Worm (Caenorhabditis elegans) whole organism, L1 larva: Measurements from ENCODE around the gene samp-1.

Source experiments
- F16B12.6 ChIP-seq: fragments of 150-350 bp; optimal IDR thresholded peaks from 2 replicates; lab custom pipeline; 2014; ENCODE audit warnings: missing biosample characterization, missing genetic modification characterization
- blmp-1 ChIP-seq: fragments of 150-350 bp; optimal IDR thresholded peaks from 2 replicates; lab custom pipeline; 2014; ENCODE audit warnings: missing biosample characterization, missing genetic modification characterization
- ceh-63 ChIP-seq: fragments of 200-800 bp; sonication (Bioruptor generic); optimal IDR thresholded peaks from 2 replicates; lab custom pipeline; 2018; ENCODE audit warnings: mild to moderate bottlenecking, missing genetic modification characterization, missing compliant biosample characterization
- ceh-82 ChIP-seq, 3 experiments: fragments of 150-350 bp in 1 of 3; sonication (generic microtip) in 2 of 3; optimal IDR thresholded peaks; 2 replicates each; lab custom pipeline; 2014 to 2017; ENCODE audit warnings: missing biosample characterization in 3 of 3, missing genetic modification characterization in 3 of 3
- ces-1 ChIP-seq: fragments of 150-350 bp; optimal IDR thresholded peaks from 2 replicates; lab custom pipeline; 2014; ENCODE audit warnings: missing biosample characterization, missing genetic modification reagents, missing genetic modification characterization
- dpl-1 ChIP-seq, 3 experiments: fragments of 150-350 bp in 2 of 3; sonication (generic microtip) in 1 of 3; optimal IDR thresholded peaks; 2 replicates each; lab custom pipeline; 2014 to 2017; ENCODE audit warnings: missing biosample characterization in 3 of 3, missing genetic modification characterization in 3 of 3, missing genetic modification reagents in 3 of 3
- dsc-1 ChIP-seq: sonication (generic microtip); optimal IDR thresholded peaks from 2 replicates; lab custom pipeline; 2016; ENCODE audit warnings: mild to moderate bottlenecking, missing genetic modification characterization, missing compliant biosample characterization
- efl-1 ChIP-seq, 4 experiments: fragments of 150-350 bp; optimal IDR thresholded peaks in 3 of 4; peaks in 1 of 4; 1 replicate in 1 of 4; 2 replicates in 3 of 4; lab custom pipeline; 2014; ENCODE audit warnings: missing biosample characterization in 2 of 4, missing genetic modification characterization in 2 of 4, missing genetic modification reagents in 2 of 4
- efl-3 ChIP-seq: fragments of 200-800 bp; sonication (Bioruptor generic); optimal IDR thresholded peaks from 2 replicates; lab custom pipeline; 2018; ENCODE audit warnings: mild to moderate bottlenecking, missing genetic modification characterization, missing compliant biosample characterization
- egl-27 ChIP-seq, 2 experiments: fragments of 150-350 bp in 1 of 2; sonication (generic microtip); optimal IDR thresholded peaks; 3 replicates each; lab custom pipeline; 2017 to 2018; ENCODE audit warnings: missing biosample characterization in 2 of 2, missing genetic modification characterization in 2 of 2, missing genetic modification reagents in 2 of 2
- elt-3 ChIP-seq, 6 experiments: fragments of 150-350 bp in 1 of 6; sonication (generic microtip); optimal IDR thresholded peaks; 2 replicates each; lab custom pipeline; 2017 to 2018; ENCODE audit warnings: missing biosample characterization in 6 of 6, missing genetic modification characterization in 6 of 6, inconsistent platforms in 1 of 6
- ets-5 ChIP-seq: fragments of 200-800 bp; sonication (Bioruptor generic); IDR thresholded peaks from 2 replicates; pipeline ENCODE4 v1.3.6; 2022; ENCODE audit warnings: missing genetic modification characterization, missing compliant biosample characterization
- grh-1 ChIP-seq: fragments of 200-800 bp; sonication (Bioruptor generic); IDR thresholded peaks from 2 replicates; pipeline ENCODE4 v1.3.6; 2022; ENCODE audit warnings: missing genetic modification reagents, missing genetic modification characterization, missing compliant biosample characterization
- hlh-4 ChIP-seq: sonication (generic microtip); optimal IDR thresholded peaks from 2 replicates; lab custom pipeline; 2016; ENCODE audit warnings: mild to moderate bottlenecking, missing genetic modification characterization, missing compliant biosample characterization
- hpl-2 ChIP-seq: fragments of 150-350 bp; optimal IDR thresholded peaks from 2 replicates; lab custom pipeline; 2014; ENCODE audit warnings: missing biosample characterization, missing genetic modification reagents, missing genetic modification characterization
- lin-35 ChIP-seq, 2 experiments: fragments of 150-350 bp; optimal IDR thresholded peaks; 2 replicates each; lab custom pipeline; 2014; ENCODE audit warnings: missing biosample characterization in 2 of 2, missing genetic modification characterization in 2 of 2, missing genetic modification reagents in 2 of 2
- lin-39 ChIP-seq: fragments of 150-350 bp; optimal IDR thresholded peaks from 2 replicates; lab custom pipeline; 2014; ENCODE audit warnings: missing biosample characterization, missing genetic modification reagents, missing genetic modification characterization
- lsy-2 ChIP-seq, 2 experiments: fragments of 150-350 bp; optimal IDR thresholded peaks; 2 replicates each; lab custom pipeline; 2014; ENCODE audit warnings: missing biosample characterization in 2 of 2, missing genetic modification characterization in 2 of 2
- mab-9 ChIP-seq: fragments of 200-800 bp; sonication (Bioruptor generic); IDR thresholded peaks from 2 replicates; pipeline ENCODE4 v1.3.6; 2022; ENCODE audit warnings: missing genetic modification reagents, missing genetic modification characterization, missing compliant biosample characterization
- mdl-1 ChIP-seq, 2 experiments: fragments of 150-350 bp; optimal IDR thresholded peaks; 2 replicates each; lab custom pipeline; 2014 to 2017; ENCODE audit warnings: missing biosample characterization in 2 of 2, missing genetic modification characterization in 2 of 2, inconsistent platforms in 1 of 2
- mef-2 ChIP-seq: fragments of 150-350 bp; optimal IDR thresholded peaks from 2 replicates; lab custom pipeline; 2014; ENCODE audit warnings: missing biosample characterization, missing genetic modification characterization
- mep-1 ChIP-seq: fragments of 150-350 bp; optimal IDR thresholded peaks from 2 replicates; lab custom pipeline; 2014; ENCODE audit warnings: missing biosample characterization, missing genetic modification characterization
- nhr-11 ChIP-seq: fragments of 150-350 bp; optimal IDR thresholded peaks from 2 replicates; lab custom pipeline; 2014; ENCODE audit warnings: missing biosample characterization, missing genetic modification characterization
- nhr-12 ChIP-seq: sonication (generic microtip); optimal IDR thresholded peaks from 2 replicates; lab custom pipeline; 2017; ENCODE audit warnings: missing biosample characterization, missing genetic modification characterization
- nhr-19 ChIP-seq: fragments of 200-800 bp; sonication (Bioruptor generic); conservative IDR thresholded peaks from 2 replicates; pipeline ENCODE4 v1.3.6; 2022; ENCODE audit warnings: missing genetic modification characterization, missing compliant biosample characterization
- nhr-20 ChIP-seq: sonication (generic microtip); optimal IDR thresholded peaks from 2 replicates; lab custom pipeline; 2016; ENCODE audit warnings: mild to moderate bottlenecking, missing genetic modification characterization, missing compliant biosample characterization
- nhr-237 ChIP-seq: fragments of 150-350 bp; optimal IDR thresholded peaks from 2 replicates; lab custom pipeline; 2014; ENCODE audit warnings: missing biosample characterization, missing genetic modification characterization
- nhr-28 ChIP-seq: fragments of 150-350 bp; optimal IDR thresholded peaks from 2 replicates; lab custom pipeline; 2014; ENCODE audit warnings: missing biosample characterization, missing genetic modification characterization
- nhr-47 ChIP-seq: sonication (generic microtip); optimal IDR thresholded peaks from 2 replicates; lab custom pipeline; 2016; ENCODE audit warnings: mild to moderate bottlenecking, missing genetic modification characterization, moderate library complexity, missing compliant biosample characterization
- nhr-71 ChIP-seq: sonication (generic microtip); optimal IDR thresholded peaks from 2 replicates; lab custom pipeline; 2016; ENCODE audit warnings: mild to moderate bottlenecking, missing genetic modification characterization, moderate library complexity, missing compliant biosample characterization
- nhr-77 ChIP-seq: fragments of 150-350 bp; optimal IDR thresholded peaks from 2 replicates; lab custom pipeline; 2014; ENCODE audit warnings: missing biosample characterization, missing genetic modification characterization
- nhr-85 ChIP-seq: sonication (generic microtip); peaks from one replicate; lab custom pipeline; 2016; ENCODE audit warnings: missing genetic modification characterization, inconsistent platforms, missing compliant biosample characterization
- rnt-1 ChIP-seq: sonication (generic microtip); optimal IDR thresholded peaks from 2 replicates; lab custom pipeline; 2016; ENCODE audit warnings: mild to moderate bottlenecking, missing genetic modification characterization, moderate library complexity, missing compliant biosample characterization
- skn-1 ChIP-seq: fragments of 150-350 bp; optimal IDR thresholded peaks from 2 replicates; lab custom pipeline; 2014; ENCODE audit warnings: missing biosample characterization, missing genetic modification characterization
- snu-23 ChIP-seq: sonication (generic microtip); optimal IDR thresholded peaks from 2 replicates; lab custom pipeline; 2016; ENCODE audit warnings: missing genetic modification characterization, missing compliant biosample characterization
- sox-4 ChIP-seq: sonication (generic microtip); optimal IDR thresholded peaks from 2 replicates; lab custom pipeline; 2016; ENCODE audit warnings: missing genetic modification characterization, missing compliant biosample characterization
- sptf-1 ChIP-seq: fragments of 150-350 bp; optimal IDR thresholded peaks from 2 replicates; lab custom pipeline; 2014; ENCODE audit warnings: missing biosample characterization, missing genetic modification characterization
- swsn-7 ChIP-seq: sonication (generic microtip); optimal IDR thresholded peaks from 2 replicates; lab custom pipeline; 2016; ENCODE audit warnings: missing genetic modification characterization, missing compliant biosample characterization
- tlp-1 ChIP-seq: fragments of 150-350 bp; optimal IDR thresholded peaks from 2 replicates; lab custom pipeline; 2014; ENCODE audit warnings: missing biosample characterization, missing genetic modification characterization
- unc-130 ChIP-seq: fragments of 150-350 bp; optimal IDR thresholded peaks from 2 replicates; lab custom pipeline; 2017; ENCODE audit warnings: missing biosample characterization, missing genetic modification characterization, inconsistent platforms
- unc-30 ChIP-seq: sonication (generic microtip); optimal IDR thresholded peaks from 2 replicates; lab custom pipeline; 2017; ENCODE audit warnings: missing biosample characterization, missing genetic modification characterization
- unc-98 ChIP-seq: fragments of 200-800 bp; sonication (Bioruptor generic); IDR thresholded peaks from 2 replicates; pipeline ENCODE4 v1.3.6; 2022; ENCODE audit warnings: missing genetic modification characterization, missing compliant biosample characterization
- zip-4 ChIP-seq: fragments of 200-800 bp; sonication (Bioruptor generic); optimal IDR thresholded peaks from 2 replicates; lab custom pipeline; 2018; ENCODE audit warnings: mild to moderate bottlenecking, missing genetic modification characterization, moderate library complexity, missing compliant biosample characterization
- ztf-4 ChIP-seq: fragments of 150-350 bp; optimal IDR thresholded peaks from 2 replicates; lab custom pipeline; 2014; ENCODE audit warnings: missing biosample characterization, missing genetic modification characterization

samp-1 gene

DNA sequence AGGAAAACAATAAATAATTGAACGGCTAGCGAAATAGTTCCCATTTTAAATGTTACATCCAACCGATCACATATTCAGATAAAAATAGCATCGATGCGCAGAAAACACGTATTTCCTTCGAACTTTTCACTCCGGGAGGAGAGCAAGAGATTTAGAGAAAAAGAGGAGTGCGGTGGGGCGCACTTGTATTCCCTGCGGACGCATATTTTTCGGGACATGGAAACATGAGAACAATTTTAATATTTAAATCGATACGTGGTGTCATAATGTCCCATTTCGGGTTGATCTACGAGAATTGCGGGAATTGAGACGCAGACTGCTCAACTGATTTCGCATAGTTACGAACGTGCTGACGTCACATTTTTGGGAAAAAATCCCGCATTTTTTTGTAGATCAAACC, 9.3 kb upstream of the samp-1 start, which contains the start of gene C47G2.4 (continued):
- TF ChIP-seq ceh-82 (tag; optimal IDR thresholded peaks at IDR 0.05; lab: Kevin White, UChicago) (peak; percentile 69 to 83 (median 71)), grh-1 (GFP tag; lab: Robert Waterston, UW) (no peak), tlp-1 (tag; lab: Kevin White, UChicago) (no peak), nhr-237 (tag; lab: Kevin White, UChicago) (no peak), efl-3 (GFP tag; lab: Kevin White, UChicago) (no peak)

DNA sequence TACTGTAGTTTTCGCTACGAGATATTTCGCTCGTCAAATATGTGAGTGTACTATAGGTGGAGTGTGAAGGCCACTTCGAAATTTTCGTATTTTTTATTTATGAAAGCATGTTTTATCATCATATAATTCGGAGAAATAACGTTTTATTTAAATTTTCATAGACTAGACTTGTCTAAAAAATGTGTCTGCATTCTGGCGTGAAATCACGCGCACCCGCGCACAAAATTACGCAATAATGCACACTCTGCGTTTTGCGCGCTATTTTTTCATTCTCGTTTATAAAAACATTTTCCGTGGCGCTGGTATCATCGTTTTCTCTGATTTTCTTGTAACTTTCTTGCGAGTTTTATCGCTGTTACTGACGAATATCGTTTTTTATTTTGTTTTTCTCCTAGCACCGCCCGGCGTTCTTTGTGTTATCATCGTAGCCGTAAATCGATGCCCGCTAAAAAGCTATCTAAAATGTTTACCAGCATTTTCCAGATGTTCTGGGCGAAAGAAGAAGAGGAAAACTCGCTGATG, 5.4 kb upstream of the samp-1 start, which contains the start of gene saps-1:
saps-1 (plus strand) TSS at position 472 of the 522 bp plus-strand sequence.
- TF ChIP-seq blmp-1, result no peak
- no peak for TF ChIP-seq ztf-4 (tag; lab: Kevin White, UChicago)
- TF ChIP-seq nhr-19, result no peak
- peak; percentile 12 for TF ChIP-seq nhr-47
- TF ChIP-seq sptf-1 (tag; lab: Kevin White, UChicago), result no peak
- TF ChIP-seq mep-1, result peak; percentile 6
- TF ChIP-seq hpl-2, result no peak
- no peak for TF ChIP-seq nhr-12
- TF ChIP-seq unc-98 (GFP tag; lab: Robert Waterston, UW), result no peak
- peak; percentile 31 for TF ChIP-seq nhr-85 (tag; lab: Kevin White, UChicago)
- no peak for TF ChIP-seq unc-30 (tag; lab: Kevin White, UChicago)
- TF ChIP-seq nhr-28, result no peak
- TF ChIP-seq snu-23, result peak; percentile 37
- no peak for TF ChIP-seq hlh-4
- no peak for TF ChIP-seq sox-4 (tag; lab: Kevin White, UChicago)
- peak in 1 of 6 experiments; percentile 14 for TF ChIP-seq elt-3 (tag; optimal IDR thresholded peaks at IDR 0.05; lab: Kevin White, UChicago)
- TF ChIP-seq mdl-1 (tag; optimal IDR thresholded peaks at IDR 0.05; lab: Kevin White, UChicago), result peak in 1 of 2 experiments; percentile 7
- TF ChIP-seq F16B12.6 (tag; lab: Kevin White, UChicago), result peak; percentile 87
- no peak for TF ChIP-seq unc-130 (tag; lab: Kevin White, UChicago)
- no peak for TF ChIP-seq skn-1 (tag; lab: Kevin White, UChicago)
- TF ChIP-seq nhr-20, result peak; percentile 44
- no peak for TF ChIP-seq ces-1 (GFP tag; lab: Kevin White, UChicago)
- TF ChIP-seq nhr-71, result peak; percentile 19
- no peak for TF ChIP-seq nhr-11
- no peak for TF ChIP-seq mef-2 (tag; lab: Kevin White, UChicago)
- TF ChIP-seq ceh-82 (tag; optimal IDR thresholded peaks at IDR 0.05; lab: Kevin White, UChicago), result peak in 1 of 3 experiments; percentile 52
- TF ChIP-seq swsn-7 (tag; lab: Kevin White, UChicago), result no peak
- TF ChIP-seq lsy-2 (tag; optimal IDR thresholded peaks at IDR 0.05; lab: Kevin White, UChicago), result peak; percentile 33 to 41
- TF ChIP-seq dpl-1 (GFP tag; optimal IDR thresholded peaks at IDR 0.05; lab: Kevin White, UChicago), result peak in 2 of 3 experiments; percentile 47 to 57
- TF ChIP-seq ceh-63 (GFP tag; lab: Kevin White, UChicago), result no peak
- no peak for TF ChIP-seq nhr-77 (tag; lab: Kevin White, UChicago)
- no peak for TF ChIP-seq mab-9 (GFP tag; lab: Robert Waterston, UW)
- peak; percentile 48 to 58 for TF ChIP-seq efl-1 (optimal IDR thresholded peaks at IDR 0.05; lab: Kevin White, UChicago)
- TF ChIP-seq efl-1 (GFP tag; optimal IDR thresholded peaks at IDR 0.05 in 1 of 2; lab: Kevin White, UChicago), result peak; percentile 38 to 94
- TF ChIP-seq grh-1 (GFP tag; lab: Robert Waterston, UW), result no peak
- TF ChIP-seq dsc-1 (tag; lab: Kevin White, UChicago), result no peak
- peak; percentile 25 to 58 for TF ChIP-seq lin-35 (GFP tag; optimal IDR thresholded peaks at IDR 0.05; lab: Kevin White, UChicago)
- TF ChIP-seq egl-27 (tag; optimal IDR thresholded peaks at IDR 0.05; lab: Kevin White, UChicago), result no peak
- no peak for TF ChIP-seq lin-39
- no peak for TF ChIP-seq ets-5 (GFP tag; lab: Robert Waterston, UW)
- TF ChIP-seq zip-4 (GFP tag; lab: Kevin White, UChicago), result no peak
- peak; percentile 35 for TF ChIP-seq rnt-1
- TF ChIP-seq, all 84 proteins: peak for 15
